Fruit fly (Drosophila melanogaster): ENCODE data around the gene bap.
A peak's percentile ranks its signal among the peaks of the same experiment; 100 is the strongest.

bap gene

dm6 chr3R:21378595-21378994 lies 10.1 kb upstream of the bap start, which contains the start of gene tin (continued):
- TF ChIP-seq CG13424 (tag; optimal IDR thresholded peaks at IDR 0.05), result peak; percentile 94
- peak; percentile 93 for TF ChIP-seq Med (GFP tag)
- TF ChIP-seq eve (GFP tag; optimal IDR thresholded peaks at IDR 0.05), result no peak
- peak; percentile 37 for TF ChIP-seq CTCF (GFP tag; optimal IDR thresholded peaks at IDR 0.05)
- TF ChIP-seq Rfx (GFP tag; IDR thresholded peaks at IDR 0.05), result peak; percentile 94
- TF ChIP-seq nom (GFP tag; optimal IDR thresholded peaks at IDR 0.05), result peak; percentile 86
- peak; percentile 78 for TF ChIP-seq CG8359 (GFP tag; optimal IDR thresholded peaks at IDR 0.05; ENCODE audit: borderline replicate concordance)
- peak; percentile 78 for TF ChIP-seq CG30431 (GFP tag; optimal IDR thresholded peaks at IDR 0.05)
- peak; percentile 14 for TF ChIP-seq bab2 (GFP tag; optimal IDR thresholded peaks at IDR 0.05)
- TF ChIP-seq CG7928 (GFP tag; optimal IDR thresholded peaks at IDR 0.05), result peak; percentile 24
- no peak for TF ChIP-seq Hmx (GFP tag; optimal IDR thresholded peaks at IDR 0.05)
- peak; percentile 47 for TF ChIP-seq grn (GFP tag; optimal IDR thresholded peaks at IDR 0.05)
- TF ChIP-seq hb (GFP tag; IDR thresholded peaks at IDR 0.05; ENCODE audit: partially characterized antibody), result no peak
- TF ChIP-seq CG14441 (GFP tag; IDR thresholded peaks at IDR 0.05), result peak; percentile 96
- no peak for TF ChIP-seq CG1792 (GFP tag; optimal IDR thresholded peaks at IDR 0.05)
- TF ChIP-seq salm (tag; optimal IDR thresholded peaks at IDR 0.05), result peak; percentile 90
- peak; percentile 68 for TF ChIP-seq unc-4 (GFP tag; IDR thresholded peaks at IDR 0.05; ENCODE audit: partially characterized antibody)
- TF ChIP-seq wor (GFP tag; IDR thresholded peaks at IDR 0.05), result peak; percentile 90
- peak; percentile 94 for TF ChIP-seq CG6272 (GFP tag; IDR thresholded peaks at IDR 0.05)
- TF ChIP-seq cwo (GFP tag; optimal IDR thresholded peaks at IDR 0.05), result peak; percentile 76
- TF ChIP-seq sens-2 (GFP tag; IDR thresholded peaks at IDR 0.05), result peak; percentile 91
- TF ChIP-seq Elba2 (GFP tag; optimal IDR thresholded peaks at IDR 0.05), result peak; percentile 62
- peak; percentile 74 for TF ChIP-seq Taf1 (GFP tag; IDR thresholded peaks at IDR 0.05)
- peak; percentile 98 for TF ChIP-seq zfh1 (GFP tag; IDR thresholded peaks at IDR 0.05)
- TF ChIP-seq Eip74EF (GFP tag; optimal IDR thresholded peaks at IDR 0.05), result peak in 1 of 2 experiments; percentile 89
- peak; percentile 84 for TF ChIP-seq Usf (GFP tag; optimal IDR thresholded peaks at IDR 0.05)
- TF ChIP-seq wek (GFP tag; optimal IDR thresholded peaks at IDR 0.05), result peak; percentile 26
- peak; percentile 84 for TF ChIP-seq CG5245 (GFP tag; optimal IDR thresholded peaks at IDR 0.05)
- TF ChIP-seq CG1602 (GFP tag; optimal IDR thresholded peaks at IDR 0.05), result peak; percentile 92
- peak; percentile 94 for TF ChIP-seq CG10366 (GFP tag; IDR thresholded peaks at IDR 0.05)
- peak; percentile 72; the same call in 1 of the 3 replicates for TF ChIP-seq C15 (GFP tag; IDR thresholded peaks at IDR 0.05)
- TF ChIP-seq Gsc (GFP tag; IDR thresholded peaks at IDR 0.05), result no peak
- no peak for TF ChIP-seq CHES-1-like (GFP tag; optimal IDR thresholded peaks at IDR 0.05)
- peak; percentile 42 for TF ChIP-seq MESR4 (GFP tag; optimal IDR thresholded peaks at IDR 0.05)
- TF ChIP-seq CoRest (tag; optimal IDR thresholded peaks at IDR 0.05), result peak; percentile 93
- peak; percentile 96 for TF ChIP-seq CG32767 (GFP tag; IDR thresholded peaks at IDR 0.05)
- peak; percentile 75 for TF ChIP-seq CG15514 (GFP tag; optimal IDR thresholded peaks at IDR 0.05)
- 0 out of 4 replicates have a peak, but pooled peaks have one; percentile 73 for TF ChIP-seq chinmo (GFP tag; IDR thresholded peaks at IDR 0.05; ENCODE audit: partially characterized antibody)
- TF ChIP-seq Lpt (GFP tag; optimal IDR thresholded peaks at IDR 0.05), result no peak
- peak; percentile 59 for TF ChIP-seq CG8281 (tag; optimal IDR thresholded peaks at IDR 0.05)
- TF ChIP-seq run (tag; optimal IDR thresholded peaks at IDR 0.05), result peak; percentile 90
- peak; percentile 96 for TF ChIP-seq gem (tag; optimal IDR thresholded peaks at IDR 0.05)
- peak; percentile 14 for TF ChIP-seq Side (GFP tag; optimal IDR thresholded peaks at IDR 0.05)
- TF ChIP-seq Mes4 (GFP tag; optimal IDR thresholded peaks at IDR 0.05), result no peak
- TF ChIP-seq CG4617 (GFP tag; optimal IDR thresholded peaks at IDR 0.05; ENCODE audit: borderline replicate concordance), result peak; percentile 55
- TF ChIP-seq Meics (GFP tag; optimal IDR thresholded peaks at IDR 0.05), result peak; percentile 88
- TF ChIP-seq Hey (tag; optimal IDR thresholded peaks at IDR 0.05), result peak; percentile 25
- peak; percentile 73 for TF ChIP-seq tio (GFP tag; optimal IDR thresholded peaks at IDR 0.05)
- TF ChIP-seq gsb-n (tag; optimal IDR thresholded peaks at IDR 0.05), result peak; percentile 97
- TF ChIP-seq E2f1 (GFP tag; IDR thresholded peaks at IDR 0.05), result peak; percentile 96
- peak; percentile 40 for TF ChIP-seq CG7745 (tag; optimal IDR thresholded peaks at IDR 0.05)
